Fruit fly (Drosophila melanogaster): ENCODE measurements around the gene RhoGAP71E.
A peak's percentile ranks its signal among the peaks of the same experiment; 100 is the strongest.

RhoGAP71E gene

dm6 chr3L:15587445-15588381 is 947 bp upstream of the RhoGAP71E start, which contains the start of gene CG7656 (continued):
- TF ChIP-seq CG11247 (GFP tag; IDR thresholded peaks at IDR 0.05) (peak; percentile 74), CG17328 (GFP tag; IDR thresholded peaks at IDR 0.05) (peak; percentile 57), CG16813 (GFP tag; IDR thresholded peaks at IDR 0.05; ENCODE audit: partially characterized antibody) (no peak), CG6175 (GFP tag; IDR thresholded peaks at IDR 0.05) (peak; percentile 78; the same call in 2 of the 3 replicates), Myb (GFP tag; optimal IDR thresholded peaks at IDR 0.05) (peak; percentile 49), fru (optimal IDR thresholded peaks at IDR 0.05) (no peak), CG17568 (GFP tag; optimal IDR thresholded peaks at IDR 0.05) (no peak), CG1603 (tag; optimal IDR thresholded peaks at IDR 0.05) (peak; percentile 79), Trl (optimal IDR thresholded peaks at IDR 0.05) (peak in 1 of 2 experiments; percentile 57), Trl (GFP tag; optimal IDR thresholded peaks at IDR 0.05) (peak; percentile 93), psq (GFP tag; optimal IDR thresholded peaks at IDR 0.05) (no peak), Kr (GFP tag; optimal IDR thresholded peaks at IDR 0.05) (no peak), Sry-β (GFP tag; optimal IDR thresholded peaks at IDR 0.05) (peak; percentile 11), CG5180 (GFP tag; optimal IDR thresholded peaks at IDR 0.05) (peak; percentile 18), exex (tag; optimal IDR thresholded peaks at IDR 0.05) (no peak), CG15514 (GFP tag; optimal IDR thresholded peaks at IDR 0.05) (peak; percentile 42), NK7.1 (GFP tag; optimal IDR thresholded peaks at IDR 0.05) (peak; percentile 33), Dll (GFP tag; IDR thresholded peaks at IDR 0.05; ENCODE audit: partially characterized antibody) (0 out of 4 replicates have a peak, but pooled peaks have one; percentile 17), CG6791 (GFP tag; IDR thresholded peaks at IDR 0.05; ENCODE audit: partially characterized antibody) (no peak), CG13287 (GFP tag; IDR thresholded peaks at IDR 0.05; ENCODE audit: partially characterized antibody) (no peak; the same call in 1 of the 2 replicates), CG9215 (GFP tag; IDR thresholded peaks at IDR 0.05) (peak; percentile 52), trem (tag; optimal IDR thresholded peaks at IDR 0.05) (no peak), bbx (GFP tag; IDR thresholded peaks at IDR 0.05; ENCODE audit: partially characterized antibody) (no peak), wor (GFP tag; IDR thresholded peaks at IDR 0.05) (no peak), CG7963 (GFP tag; IDR thresholded peaks at IDR 0.05; ENCODE audit: partially characterized antibody) (no peak), CG12104 (GFP tag; optimal IDR thresholded peaks at IDR 0.05) (no peak), Gsc (GFP tag; IDR thresholded peaks at IDR 0.05) (no peak), row (GFP tag; IDR thresholded peaks at IDR 0.05) (peak; percentile 96), mirr (GFP tag; optimal IDR thresholded peaks at IDR 0.05) (peak; percentile 35), CG13894 (tag; optimal IDR thresholded peaks at IDR 0.05) (peak; percentile 25), Oli (tag; optimal IDR thresholded peaks at IDR 0.05) (peak; percentile 1), ranshi (GFP tag; IDR thresholded peaks at IDR 0.05) (peak; percentile 61), dati (GFP tag; IDR thresholded peaks at IDR 0.05) (no peak), CG18476 (GFP tag; optimal IDR thresholded peaks at IDR 0.05) (no peak), her (GFP tag; optimal IDR thresholded peaks at IDR 0.05) (peak; percentile 76), fu2 (GFP tag; optimal IDR thresholded peaks at IDR 0.05) (peak; percentile 77), CG9817 (tag; optimal IDR thresholded peaks at IDR 0.05) (peak; percentile 49), CG1024 (GFP tag; IDR thresholded peaks at IDR 0.05) (peak; percentile 58), ac (GFP tag; optimal IDR thresholded peaks at IDR 0.05) (no peak), tgo (GFP tag; IDR thresholded peaks at IDR 0.05) (no peak), Dad (GFP tag; optimal IDR thresholded peaks at IDR 0.05) (peak; percentile 68), CG9609 (GFP tag; optimal IDR thresholded peaks at IDR 0.05) (peak; percentile 71), CG10209 (GFP tag; optimal IDR thresholded peaks at IDR 0.05) (peak; percentile 22), BtbVII (GFP tag; optimal IDR thresholded peaks at IDR 0.05) (no peak), CG4282 (GFP tag; optimal IDR thresholded peaks at IDR 0.05) (peak; percentile 58), dmrt99B (tag; optimal IDR thresholded peaks at IDR 0.05) (peak; percentile 50), CG6683 (GFP tag; optimal IDR thresholded peaks at IDR 0.05) (no peak), nerfin-2 (GFP tag; IDR thresholded peaks at IDR 0.05; ENCODE audit: partially characterized antibody) (no peak)

All from whole organism, embryonic.